Worm (Caenorhabditis elegans) whole organism, early embryonic: ENCODE measurements around the gene abts-2.

Experiments used
- B0310.2 ChIP-seq: sonication (generic microtip); optimal IDR thresholded peaks from 2 replicates; lab custom pipeline; 2016; ENCODE audit warnings: mild to moderate bottlenecking, missing genetic modification characterization, missing compliant biosample characterization
- F13C5.2 ChIP-seq: sonication (generic microtip); optimal IDR thresholded peaks from 2 replicates; lab custom pipeline; 2017; ENCODE audit warnings: mild to moderate bottlenecking, missing genetic modification characterization, inconsistent platforms, missing compliant biosample characterization
- aly-1 ChIP-seq: sonication (generic microtip); optimal IDR thresholded peaks from 2 replicates; lab custom pipeline; 2016; ENCODE audit warnings: missing genetic modification characterization, missing compliant biosample characterization
- ama-1 ChIP-seq: fragments of 150-350 bp; optimal IDR thresholded peaks from 2 replicates; lab custom pipeline; 2014
- ceh-13 ChIP-seq: fragments of 200-800 bp; sonication (Bioruptor generic); optimal IDR thresholded peaks from 2 replicates; lab custom pipeline; 2018; ENCODE audit warnings: mild to moderate bottlenecking, missing genetic modification characterization, missing compliant biosample characterization
- ceh-36 ChIP-seq: sonication (generic microtip); optimal IDR thresholded peaks from 2 replicates; lab custom pipeline; 2016; ENCODE audit warnings: missing genetic modification characterization, inconsistent platforms, missing compliant biosample characterization
- ets-7 ChIP-seq: sonication (generic microtip); optimal IDR thresholded peaks from 2 replicates; lab custom pipeline; 2016; ENCODE audit warnings: missing genotype, missing genetic modification characterization, missing compliant biosample characterization
- flt-1 ChIP-seq: fragments of 200-800 bp; sonication (Bioruptor generic); IDR thresholded peaks from 2 replicates; pipeline ENCODE4 v1.3.6; 2022; ENCODE audit warnings: missing genetic modification characterization, missing compliant biosample characterization
- hmbx-1 ChIP-seq: sonication (generic microtip); optimal IDR thresholded peaks from 2 replicates; lab custom pipeline; 2016; ENCODE audit warnings: mild to moderate bottlenecking, missing genetic modification characterization, missing compliant biosample characterization
- hmg-4 ChIP-seq: fragments of 200-800 bp; sonication (Bioruptor generic); optimal IDR thresholded peaks from 2 replicates; lab custom pipeline; 2018; ENCODE audit warnings: mild to moderate bottlenecking, missing genetic modification characterization, missing compliant biosample characterization
- hnd-1 ChIP-seq: sonication (generic microtip); optimal IDR thresholded peaks from 2 replicates; lab custom pipeline; 2016; ENCODE audit warnings: missing genetic modification characterization, missing compliant biosample characterization
- pes-1 ChIP-seq: fragments of 200-800 bp; sonication (Bioruptor generic); IDR thresholded peaks from 2 replicates; pipeline ENCODE4 v1.3.6; 2022; ENCODE audit warnings: missing genetic modification reagents, missing genetic modification characterization, missing compliant biosample characterization
- scrt-1 ChIP-seq: fragments of 200-800 bp; sonication (Bioruptor generic); IDR thresholded peaks from 2 replicates; pipeline ENCODE4 v1.3.6; 2022; ENCODE audit warnings: missing genetic modification characterization, missing compliant biosample characterization
- sea-1 ChIP-seq: fragments of 200-800 bp; sonication (Bioruptor generic); conservative IDR thresholded peaks from 2 replicates; pipeline ENCODE4 v1.3.6; 2022; ENCODE audit warnings: missing genetic modification characterization, missing compliant biosample characterization
- tbx-11 ChIP-seq: fragments of 200-800 bp; sonication (Bioruptor generic); IDR thresholded peaks from 2 replicates; pipeline ENCODE4 v1.3.6; 2022; ENCODE audit warnings: missing genetic modification characterization, missing compliant biosample characterization
- tbx-37 ChIP-seq: fragments of 200-800 bp; sonication (Bioruptor generic); conservative IDR thresholded peaks from 2 replicates; pipeline ENCODE4 v1.3.6; 2022; ENCODE audit warnings: missing genetic modification reagents, missing genetic modification characterization, missing compliant biosample characterization
- tra-4 ChIP-seq: sonication (generic microtip); optimal IDR thresholded peaks from 2 replicates; lab custom pipeline; 2017; ENCODE audit warnings: missing genetic modification characterization, missing compliant biosample characterization

The abts-2 gene

ce11 chrX:11585375-11585774 lies at the start of gene abts-2:
TSS of gene abts-2 (plus strand) at chrX:11585675.
- no peak for TF ChIP-seq ceh-13 (GFP tag; lab: Kevin White, UChicago)
- no peak for TF ChIP-seq tra-4 (tag; lab: Kevin White, UChicago)
- TF ChIP-seq ets-7 (tag; lab: Kevin White, UChicago) = no peak
- TF ChIP-seq F13C5.2 (tag; lab: Kevin White, UChicago) = no peak
- no peak for TF ChIP-seq ama-1
- TF ChIP-seq ceh-36 (tag; lab: Kevin White, UChicago) = no peak
- TF ChIP-seq B0310.2 (tag; lab: Kevin White, UChicago) = no peak

- no peak for TF ChIP-seq F13C5.2 (tag; lab: Kevin White, UChicago)
- TF ChIP-seq scrt-1 (GFP tag; lab: Robert Waterston, UW) = no peak
- no peak for TF ChIP-seq aly-1 (tag; lab: Kevin White, UChicago)
- TF ChIP-seq ceh-13 (GFP tag; lab: Kevin White, UChicago) = no peak
- TF ChIP-seq hnd-1 (tag; lab: Kevin White, UChicago) = no peak
- TF ChIP-seq flt-1 (GFP tag; lab: Robert Waterston, UW) = no peak
- TF ChIP-seq tbx-11 = no peak
- TF ChIP-seq ceh-36 (tag; lab: Kevin White, UChicago) = no peak
- no peak for TF ChIP-seq ets-7 (tag; lab: Kevin White, UChicago)
- no peak for TF ChIP-seq B0310.2 (tag; lab: Kevin White, UChicago)
These were observed 49.1 kb upstream of the abts-2 start, which contains the start of gene C35C5.9 for ce11 chrX:11536408-11536807. TSS of gene C35C5.9 (plus strand) at chrX:11536568.

ce11 chrX:11537240-11537764 lies 48.2 kb upstream of the abts-2 start, which contains the start of gene gcp-2.2:
TSS of gene gcp-2.2 (plus strand) at chrX:11537714.
- TF ChIP-seq flt-1 (GFP tag; lab: Robert Waterston, UW) = no peak
- no peak for TF ChIP-seq tbx-37 (GFP tag; lab: Robert Waterston, UW)
- no peak for TF ChIP-seq sea-1
- no peak for TF ChIP-seq tbx-11
- no peak for TF ChIP-seq hmg-4 (GFP tag; lab: Kevin White, UChicago)
- no peak for TF ChIP-seq F13C5.2 (tag; lab: Kevin White, UChicago)
- TF ChIP-seq B0310.2 (tag; lab: Kevin White, UChicago) = no peak
- no peak for TF ChIP-seq hnd-1 (tag; lab: Kevin White, UChicago)
- no peak for TF ChIP-seq pes-1 (GFP tag; lab: Robert Waterston, UW)
- no peak for TF ChIP-seq ets-7 (tag; lab: Kevin White, UChicago)
- no peak for TF ChIP-seq ceh-13 (GFP tag; lab: Kevin White, UChicago)
- no peak for TF ChIP-seq ama-1
- no peak for TF ChIP-seq tra-4 (tag; lab: Kevin White, UChicago)
- no peak for TF ChIP-seq hmbx-1 (tag; lab: Kevin White, UChicago)
- TF ChIP-seq scrt-1 (GFP tag; lab: Robert Waterston, UW) = no peak
- no peak for TF ChIP-seq ceh-36 (tag; lab: Kevin White, UChicago)

DNA sequence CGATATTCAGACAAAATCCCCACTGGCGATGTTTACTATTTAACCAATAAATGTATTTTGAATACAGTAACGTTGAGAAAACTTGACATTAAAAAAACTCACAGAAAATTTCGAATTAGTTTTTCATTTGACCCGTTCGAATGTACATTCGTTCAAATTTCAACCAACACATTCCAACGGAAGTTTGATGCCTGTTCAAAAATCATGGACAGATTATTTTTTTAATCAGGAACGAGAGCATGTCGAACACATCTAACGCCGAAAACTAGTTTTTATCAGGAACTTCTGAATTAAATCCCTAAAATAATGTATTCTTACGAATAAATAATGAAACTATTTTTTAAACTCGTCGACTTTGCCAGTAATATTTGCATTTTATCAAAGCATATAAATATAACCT lies 43.8 kb upstream of the abts-2 start:
- no peak for TF ChIP-seq F13C5.2 (tag; lab: Kevin White, UChicago)
- no peak for TF ChIP-seq aly-1 (tag; lab: Kevin White, UChicago)
- TF ChIP-seq hmg-4 (GFP tag; lab: Kevin White, UChicago) = no peak
- TF ChIP-seq ceh-13 (GFP tag; lab: Kevin White, UChicago) = no peak
- no peak for TF ChIP-seq flt-1 (GFP tag; lab: Robert Waterston, UW)
- no peak for TF ChIP-seq tbx-37 (GFP tag; lab: Robert Waterston, UW)
- TF ChIP-seq hnd-1 (tag; lab: Kevin White, UChicago) = no peak
- TF ChIP-seq B0310.2 (tag; lab: Kevin White, UChicago) = no peak
- no peak for TF ChIP-seq scrt-1 (GFP tag; lab: Robert Waterston, UW)
- TF ChIP-seq hmbx-1 (tag; lab: Kevin White, UChicago) = no peak
- no peak for TF ChIP-seq pes-1 (GFP tag; lab: Robert Waterston, UW)
- TF ChIP-seq ama-1 = no peak
- no peak for TF ChIP-seq tbx-11
- no peak for TF ChIP-seq sea-1
- no peak for TF ChIP-seq tra-4 (tag; lab: Kevin White, UChicago)
- TF ChIP-seq ceh-36 (tag; lab: Kevin White, UChicago) = no peak
- no peak for TF ChIP-seq ets-7 (tag; lab: Kevin White, UChicago)

- no peak for TF ChIP-seq tbx-37 (GFP tag; lab: Robert Waterston, UW)
- TF ChIP-seq ama-1 = no peak
- no peak for TF ChIP-seq flt-1 (GFP tag; lab: Robert Waterston, UW)
- no peak for TF ChIP-seq hmbx-1 (tag; lab: Kevin White, UChicago)
- TF ChIP-seq B0310.2 (tag; lab: Kevin White, UChicago) = no peak
- TF ChIP-seq hmg-4 (GFP tag; lab: Kevin White, UChicago) = peak; percentile 76
- TF ChIP-seq hnd-1 (tag; lab: Kevin White, UChicago) = no peak
- TF ChIP-seq ceh-13 (GFP tag; lab: Kevin White, UChicago) = no peak
- peak; percentile 21 for TF ChIP-seq F13C5.2 (tag; lab: Kevin White, UChicago)
- TF ChIP-seq ceh-36 (tag; lab: Kevin White, UChicago) = no peak
- TF ChIP-seq sea-1 = 0 out of 2 replicates have a peak, but pooled peaks have one; percentile 52
- no peak for TF ChIP-seq scrt-1 (GFP tag; lab: Robert Waterston, UW)
- peak; percentile 37 for TF ChIP-seq aly-1 (tag; lab: Kevin White, UChicago)
- TF ChIP-seq pes-1 (GFP tag; lab: Robert Waterston, UW) = no peak
These were observed 38.8 kb upstream of the abts-2 start, which contains the start of gene selt-1.1 for ce11 chrX:11546445-11547275. TSS of gene selt-1.1 (minus strand) at chrX:11546495.

DNA sequence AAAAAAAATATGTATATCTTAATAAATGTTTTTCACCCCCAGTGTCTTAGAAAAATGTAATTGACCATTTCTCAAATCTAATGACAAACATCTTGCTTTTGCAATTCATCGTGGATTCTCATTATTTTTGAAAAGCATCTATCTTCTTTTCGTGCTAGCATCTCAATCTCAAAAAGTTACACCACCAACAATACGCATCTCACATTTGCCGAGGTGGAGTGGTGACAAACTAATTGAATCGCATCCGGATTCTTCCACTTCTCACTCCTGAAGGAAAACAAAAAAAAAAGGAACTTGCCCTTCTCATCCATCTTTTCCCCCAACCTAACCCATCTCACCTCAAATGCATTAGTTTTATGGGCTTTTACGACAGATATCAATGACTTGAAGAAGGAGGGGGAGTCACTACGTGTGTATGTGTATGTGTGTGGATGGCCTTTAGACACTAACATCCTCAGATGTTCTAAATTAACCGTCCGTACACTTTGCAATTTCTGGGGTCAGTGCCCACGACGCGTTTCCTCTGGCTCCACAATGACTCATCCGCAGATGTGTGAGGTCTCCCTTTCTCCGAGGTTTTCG lies 37.9 kb upstream of the abts-2 start:
- TF ChIP-seq ets-7 (tag; lab: Kevin White, UChicago) (no peak), tra-4 (tag; lab: Kevin White, UChicago) (no peak), ama-1 (no peak), sea-1 (no peak), tbx-37 (GFP tag; lab: Robert Waterston, UW) (no peak), ceh-13 (GFP tag; lab: Kevin White, UChicago) (no peak), B0310.2 (tag; lab: Kevin White, UChicago) (no peak), aly-1 (tag; lab: Kevin White, UChicago) (no peak), hnd-1 (tag; lab: Kevin White, UChicago) (no peak), scrt-1 (GFP tag; lab: Robert Waterston, UW) (no peak)
